Worm (Caenorhabditis elegans) whole organism, late embryonic: ENCODE measurements around the gene T04A8.7.

Source experiments
- C08G9.2 ChIP-seq: sonication (generic microtip); optimal IDR thresholded peaks from 2 replicates; lab custom pipeline; 2016; ENCODE audit warnings: mild to moderate bottlenecking, missing genetic modification characterization, moderate library complexity, missing compliant biosample characterization
- K02D7.2 ChIP-seq: sonication (generic microtip); optimal IDR thresholded peaks from 2 replicates; lab custom pipeline; 2017; ENCODE audit warnings: mild to moderate bottlenecking, missing genetic modification characterization, missing compliant biosample characterization
- K09A11.1 ChIP-seq: sonication (generic microtip); optimal IDR thresholded peaks from 2 replicates; lab custom pipeline; 2017; ENCODE audit warnings: antibody characterized with exemption, mild to moderate bottlenecking, missing genetic modification characterization, missing compliant biosample characterization; ENCODE audit not compliant: insufficient read depth
- T23F11.4 ChIP-seq: fragments of 200-800 bp; sonication (Bioruptor generic); optimal IDR thresholded peaks from 2 replicates; lab custom pipeline; 2018; ENCODE audit warnings: mild to moderate bottlenecking, missing genetic modification characterization, missing compliant biosample characterization
- ama-1 ChIP-seq: fragments of 150-350 bp; optimal IDR thresholded peaks from 2 replicates; lab custom pipeline; 2014
- ceh-14 ChIP-seq: sonication (generic microtip); optimal IDR thresholded peaks from 2 replicates; lab custom pipeline; 2016; ENCODE audit warnings: missing genotype, missing genetic modification characterization, missing compliant biosample characterization
- ceh-18 ChIP-seq: sonication (generic microtip); optimal IDR thresholded peaks from 2 replicates; lab custom pipeline; 2016; ENCODE audit warnings: missing genetic modification characterization, missing compliant biosample characterization
- ceh-2 ChIP-seq: sonication (generic microtip); optimal IDR thresholded peaks from 2 replicates; lab custom pipeline; 2016; ENCODE audit warnings: missing genotype, missing genetic modification characterization, missing compliant biosample characterization
- ceh-22 ChIP-seq: sonication (generic microtip); optimal IDR thresholded peaks from 2 replicates; lab custom pipeline; 2017; ENCODE audit warnings: missing biosample characterization, missing genetic modification characterization
- ceh-24 ChIP-seq: sonication (generic microtip); optimal IDR thresholded peaks from 2 replicates; lab custom pipeline; 2016; ENCODE audit warnings: mild to moderate bottlenecking, missing genetic modification characterization, missing compliant biosample characterization
- ceh-31 ChIP-seq: sonication (generic microtip); optimal IDR thresholded peaks from 2 replicates; lab custom pipeline; 2016; ENCODE audit warnings: missing genetic modification characterization, missing compliant biosample characterization
- ceh-34 ChIP-seq: sonication (generic microtip); optimal IDR thresholded peaks from 2 replicates; lab custom pipeline; 2016; ENCODE audit warnings: mild to moderate bottlenecking, missing genetic modification characterization, missing compliant biosample characterization
- ceh-45 ChIP-seq: fragments of 200-800 bp; sonication (Bioruptor generic); IDR thresholded peaks from 2 replicates; pipeline ENCODE4 v1.3.6; 2022; ENCODE audit warnings: missing genetic modification reagents, missing genetic modification characterization, missing compliant biosample characterization
- ceh-6 ChIP-seq: fragments of 200-800 bp; sonication (Bioruptor generic); optimal IDR thresholded peaks from 2 replicates; lab custom pipeline; 2018; ENCODE audit warnings: mild to moderate bottlenecking, missing genetic modification characterization, missing compliant biosample characterization
- che-1 ChIP-seq: sonication (generic microtip); optimal IDR thresholded peaks from 2 replicates; lab custom pipeline; 2016; ENCODE audit warnings: mild to moderate bottlenecking, missing genetic modification characterization, missing compliant biosample characterization
- dve-1 ChIP-seq: sonication (generic microtip); optimal IDR thresholded peaks from 2 replicates; lab custom pipeline; 2017; ENCODE audit warnings: antibody characterized with exemption, mild to moderate bottlenecking, missing genetic modification characterization, missing compliant biosample characterization
- elt-2 ChIP-seq: sonication (generic microtip); optimal IDR thresholded peaks from 2 replicates; lab custom pipeline; 2016; ENCODE audit warnings: missing genetic modification reagents, missing genetic modification characterization, missing compliant biosample characterization
- elt-4 ChIP-seq: sonication (generic microtip); optimal IDR thresholded peaks from 2 replicates; lab custom pipeline; 2016; ENCODE audit warnings: missing genetic modification characterization, missing compliant biosample characterization
- ets-4 ChIP-seq: sonication (generic microtip); optimal IDR thresholded peaks from 2 replicates; lab custom pipeline; 2016; ENCODE audit warnings: missing genetic modification characterization, missing compliant biosample characterization
- fkh-10 ChIP-seq: fragments of 150-350 bp; optimal IDR thresholded peaks from 2 replicates; lab custom pipeline; 2014; ENCODE audit warnings: missing biosample characterization, missing genetic modification reagents, missing genetic modification characterization
- fkh-6 ChIP-seq: sonication (generic microtip); optimal IDR thresholded peaks from 2 replicates; lab custom pipeline; 2016; ENCODE audit warnings: missing genetic modification characterization, missing compliant biosample characterization
- gmeb-2 ChIP-seq: sonication (generic microtip); optimal IDR thresholded peaks from 2 replicates; lab custom pipeline; 2016; ENCODE audit warnings: missing genetic modification characterization, inconsistent platforms, missing compliant biosample characterization
- hlh-30 ChIP-seq: sonication (generic microtip); optimal IDR thresholded peaks from 2 replicates; lab custom pipeline; 2017; ENCODE audit warnings: antibody characterized with exemption, missing genetic modification characterization, missing compliant biosample characterization; ENCODE audit not compliant: insufficient read depth
- hlh-6 ChIP-seq: sonication (generic microtip); optimal IDR thresholded peaks from 2 replicates; lab custom pipeline; 2016; ENCODE audit warnings: missing genotype, missing genetic modification characterization, missing compliant biosample characterization
- hlh-8 ChIP-seq: sonication (generic microtip); optimal IDR thresholded peaks from 2 replicates; lab custom pipeline; 2016; ENCODE audit warnings: missing genotype, missing genetic modification characterization, missing compliant biosample characterization
- madf-2 ChIP-seq: sonication (generic microtip); optimal IDR thresholded peaks from 2 replicates; lab custom pipeline; 2017; ENCODE audit warnings: missing genetic modification characterization, missing compliant biosample characterization
- nfya-1 ChIP-seq: sonication (generic microtip); optimal IDR thresholded peaks from 2 replicates; lab custom pipeline; 2017; ENCODE audit warnings: missing genetic modification characterization, mild to moderate bottlenecking, missing compliant biosample characterization, antibody characterized with exemption, moderate library complexity
- odd-2 ChIP-seq: sonication (generic microtip); optimal IDR thresholded peaks from 2 replicates; lab custom pipeline; 2017; ENCODE audit warnings: antibody characterized with exemption, mild to moderate bottlenecking, missing genetic modification characterization, missing compliant biosample characterization
- pha-2 ChIP-seq: sonication (generic microtip); optimal IDR thresholded peaks from 2 replicates; lab custom pipeline; 2017; ENCODE audit warnings: mild to moderate bottlenecking, missing genetic modification characterization, missing compliant biosample characterization
- pha-4 ChIP-seq: fragments of 150-350 bp; optimal IDR thresholded peaks from 2 replicates; lab custom pipeline; 2018; ENCODE audit warnings: missing biosample characterization, missing genetic modification reagents, missing genetic modification characterization
- pqm-1 ChIP-seq: sonication (generic microtip); optimal IDR thresholded peaks from 2 replicates; lab custom pipeline; 2016; ENCODE audit warnings: missing genetic modification characterization, missing compliant biosample characterization
- pros-1 ChIP-seq: fragments of 150-350 bp; optimal IDR thresholded peaks from 2 replicates; lab custom pipeline; 2014; ENCODE audit warnings: missing biosample characterization, missing genetic modification reagents, missing genetic modification characterization
- ref-2 ChIP-seq: sonication (generic microtip); optimal IDR thresholded peaks from 2 replicates; lab custom pipeline; 2016; ENCODE audit warnings: missing genetic modification characterization, missing compliant biosample characterization
- rnt-1 ChIP-seq: sonication (generic microtip); optimal IDR thresholded peaks from 2 replicates; lab custom pipeline; 2016; ENCODE audit warnings: missing genetic modification characterization, missing compliant biosample characterization
- sdc-2 ChIP-seq: sonication (generic microtip); optimal IDR thresholded peaks from 2 replicates; lab custom pipeline; 2016; ENCODE audit warnings: missing genotype, missing genetic modification characterization, missing compliant biosample characterization
- sox-2 ChIP-seq: fragments of 200-800 bp; sonication (Bioruptor generic); IDR thresholded peaks from 2 replicates; pipeline ENCODE4 v1.3.6; 2022; ENCODE audit warnings: missing genetic modification reagents, missing genetic modification characterization, missing compliant biosample characterization
- sox-4 ChIP-seq: sonication (generic microtip); optimal IDR thresholded peaks from 2 replicates; lab custom pipeline; 2017; ENCODE audit warnings: mild to moderate bottlenecking, missing genetic modification characterization, inconsistent platforms, missing compliant biosample characterization
- syd-9 ChIP-seq: sonication (generic microtip); optimal IDR thresholded peaks from 2 replicates; lab custom pipeline; 2016; ENCODE audit warnings: mild to moderate bottlenecking, missing genetic modification characterization, moderate library complexity, missing compliant biosample characterization
- tbx-2 ChIP-seq: sonication (generic microtip); optimal IDR thresholded peaks from 2 replicates; lab custom pipeline; 2016; ENCODE audit warnings: missing genetic modification characterization, missing compliant biosample characterization
- ttx-3 ChIP-seq: sonication (generic microtip); optimal IDR thresholded peaks from 2 replicates; lab custom pipeline; 2016; ENCODE audit warnings: missing genetic modification reagents, missing genetic modification characterization, missing compliant biosample characterization
- unc-42 ChIP-seq: sonication (generic microtip); optimal IDR thresholded peaks from 2 replicates; lab custom pipeline; 2016; ENCODE audit warnings: missing genotype, missing genetic modification characterization, missing compliant biosample characterization
- unc-55 ChIP-seq: sonication (generic microtip); optimal IDR thresholded peaks from 2 replicates; lab custom pipeline; 2017; ENCODE audit warnings: missing biosample characterization, missing genetic modification reagents, missing genetic modification characterization
- unc-86 ChIP-seq: sonication (generic microtip); optimal IDR thresholded peaks from 2 replicates; lab custom pipeline; 2016; ENCODE audit warnings: missing genetic modification characterization, missing compliant biosample characterization
- ztf-16 ChIP-seq: sonication (generic microtip); optimal IDR thresholded peaks from 2 replicates; lab custom pipeline; 2017; ENCODE audit warnings: missing genetic modification characterization, missing compliant biosample characterization

Gene T04A8.7

ce11 chrIII:4689595-4689994 is 5.6 kb upstream of the T04A8.7 start (continued):
- TF ChIP-seq K09A11.1 (tag; lab: Kevin White, UChicago) (peak; percentile 57), elt-4 (tag; lab: Kevin White, UChicago) (no peak), hlh-6 (peak; percentile 87), C08G9.2 (tag; lab: Kevin White, UChicago) (peak; percentile 62), K02D7.2 (tag; lab: Kevin White, UChicago) (peak; percentile 59), unc-42 (tag; lab: Kevin White, UChicago) (no peak), pros-1 (tag; lab: Kevin White, UChicago) (no peak), fkh-10 (GFP tag; lab: Kevin White, UChicago) (no peak), pqm-1 (peak; percentile 44), sox-2 (GFP tag; lab: Robert Waterston, UW) (peak; percentile 65), hlh-8 (tag; lab: Kevin White, UChicago) (peak; percentile 24), ceh-45 (GFP tag; lab: Robert Waterston, UW) (peak; percentile 63; the same call in 1 of the 2 replicates), pha-4 (no peak), ceh-18 (tag; lab: Kevin White, UChicago) (peak; percentile 35), gmeb-2 (tag; lab: Kevin White, UChicago) (peak; percentile 80), ref-2 (peak; percentile 88)

ce11 chrIII:4693281-4693680 is 1.9 kb upstream of the T04A8.7 start, which contains the start of gene nifk-1:
Gene nifk-1 (minus strand): TSS chrIII:4693307.
- TF ChIP-seq unc-42 (tag; lab: Kevin White, UChicago) (peak; percentile 29), tbx-2 (tag; lab: Kevin White, UChicago) (peak; percentile 50), elt-2 (peak; percentile 63), ceh-31 (tag; lab: Kevin White, UChicago) (peak; percentile 23), nfya-1 (peak; percentile 70), ztf-16 (peak; percentile 5), T23F11.4 (no peak), fkh-6 (tag; lab: Kevin White, UChicago) (no peak), ets-4 (tag; lab: Kevin White, UChicago) (peak; percentile 16), ceh-18 (tag; lab: Kevin White, UChicago) (peak; percentile 14)

ce11 chrIII:4693695-4694094 is 1.5 kb upstream of the T04A8.7 start, which contains the start of gene T04A8.8:
Gene T04A8.8 (plus strand): TSS chrIII:4693995.
- no peak for TF ChIP-seq pha-2 (tag; lab: Kevin White, UChicago)
- no peak for TF ChIP-seq ceh-2 (tag; lab: Kevin White, UChicago)
- no peak for TF ChIP-seq ceh-22
- TF ChIP-seq elt-4 (tag; lab: Kevin White, UChicago): no peak
- no peak for TF ChIP-seq ceh-14
- no peak for TF ChIP-seq syd-9 (tag; lab: Kevin White, UChicago)
- TF ChIP-seq ttx-3 (tag; lab: Kevin White, UChicago): no peak
- TF ChIP-seq dve-1 (tag; lab: Kevin White, UChicago): no peak
- no peak for TF ChIP-seq C08G9.2 (tag; lab: Kevin White, UChicago)
- TF ChIP-seq gmeb-2 (tag; lab: Kevin White, UChicago): no peak
- TF ChIP-seq unc-86: no peak
- TF ChIP-seq, all 69 proteins: peak for 0

ce11 chrIII:4696903-4697302 is 1.7 kb downstream of the T04A8.7 start:
- no peak for TF ChIP-seq dve-1 (tag; lab: Kevin White, UChicago)
- TF ChIP-seq madf-2 (tag; lab: Kevin White, UChicago): no peak
- no peak for TF ChIP-seq ref-2
- no peak for TF ChIP-seq ceh-34
- TF ChIP-seq odd-2 (tag; lab: Kevin White, UChicago): no peak
- no peak for TF ChIP-seq unc-55
- TF ChIP-seq ceh-6 (GFP tag; lab: Kevin White, UChicago): no peak
- TF ChIP-seq sdc-2 (tag; lab: Kevin White, UChicago): no peak
- TF ChIP-seq hlh-30 (tag; lab: Kevin White, UChicago): no peak
- TF ChIP-seq ama-1 (lab: Kevin White, UChicago): no peak
- no peak for TF ChIP-seq sox-4
- no peak for TF ChIP-seq ceh-24 (tag; lab: Kevin White, UChicago)
- no peak for TF ChIP-seq rnt-1 (tag; lab: Kevin White, UChicago)
- TF ChIP-seq ceh-22: no peak
- TF ChIP-seq fkh-6 (tag; lab: Kevin White, UChicago): no peak
- TF ChIP-seq ztf-16: no peak
- no peak for TF ChIP-seq elt-2
- TF ChIP-seq che-1 (tag; lab: Kevin White, UChicago): no peak
